Worm (Caenorhabditis elegans) whole organism, L1 larva: ENCODE data around the gene nspb-1.

Source experiments
- C34B4.2 ChIP-seq: sonication (generic microtip); optimal IDR thresholded peaks from 2 replicates; lab custom pipeline; 2017; ENCODE audit warnings: mild to moderate bottlenecking, missing genetic modification characterization, missing compliant biosample characterization
- Y116A8C.19 ChIP-seq: sonication (generic microtip); optimal IDR thresholded peaks from 2 replicates; lab custom pipeline; 2016; ENCODE audit warnings: missing compliant biosample characterization, missing genetic modification characterization, borderline replicate concordance
- aly-2 ChIP-seq: fragments of 150-350 bp; optimal IDR thresholded peaks from 2 replicates; lab custom pipeline; 2014; ENCODE audit warnings: missing biosample characterization, missing genetic modification characterization
- blmp-1 ChIP-seq: fragments of 150-350 bp; optimal IDR thresholded peaks from 2 replicates; lab custom pipeline; 2014; ENCODE audit warnings: missing biosample characterization, missing genetic modification characterization
- ceh-63 ChIP-seq: fragments of 200-800 bp; sonication (Bioruptor generic); optimal IDR thresholded peaks from 2 replicates; lab custom pipeline; 2018; ENCODE audit warnings: mild to moderate bottlenecking, missing genetic modification characterization, missing compliant biosample characterization
- ceh-8 ChIP-seq: fragments of 200-800 bp; sonication (Bioruptor generic); optimal IDR thresholded peaks from 2 replicates; lab custom pipeline; 2018; ENCODE audit warnings: mild to moderate bottlenecking, missing genetic modification characterization, moderate library complexity, missing compliant biosample characterization
- ceh-82 ChIP-seq, 3 experiments: fragments of 150-350 bp in 1 of 3; sonication (generic microtip) in 2 of 3; optimal IDR thresholded peaks; 2 replicates each; lab custom pipeline; 2014 to 2017; ENCODE audit warnings: missing biosample characterization in 3 of 3, missing genetic modification characterization in 3 of 3
- ceh-88 ChIP-seq: fragments of 200-800 bp; sonication (Bioruptor generic); IDR thresholded peaks from 2 replicates; pipeline ENCODE4 v1.3.6; 2022; ENCODE audit warnings: missing genetic modification characterization, missing compliant biosample characterization
- ces-1 ChIP-seq: fragments of 150-350 bp; optimal IDR thresholded peaks from 2 replicates; lab custom pipeline; 2014; ENCODE audit warnings: missing biosample characterization, missing genetic modification reagents, missing genetic modification characterization
- dpl-1 ChIP-seq, 3 experiments: fragments of 150-350 bp in 2 of 3; sonication (generic microtip) in 1 of 3; optimal IDR thresholded peaks; 2 replicates each; lab custom pipeline; 2014 to 2017; ENCODE audit warnings: missing biosample characterization in 3 of 3, missing genetic modification characterization in 3 of 3, missing genetic modification reagents in 3 of 3
- dsc-1 ChIP-seq: sonication (generic microtip); optimal IDR thresholded peaks from 2 replicates; lab custom pipeline; 2016; ENCODE audit warnings: mild to moderate bottlenecking, missing genetic modification characterization, missing compliant biosample characterization
- efl-1 ChIP-seq, 4 experiments: fragments of 150-350 bp; optimal IDR thresholded peaks in 3 of 4; peaks in 1 of 4; 1 replicate in 1 of 4; 2 replicates in 3 of 4; lab custom pipeline; 2014; ENCODE audit warnings: missing biosample characterization in 2 of 4, missing genetic modification characterization in 2 of 4, missing genetic modification reagents in 2 of 4
- egl-13 ChIP-seq: sonication (generic microtip); optimal IDR thresholded peaks from 2 replicates; lab custom pipeline; 2016; ENCODE audit warnings: missing genotype, missing genetic modification reagents, missing genetic modification characterization, missing compliant biosample characterization
- elt-2 ChIP-seq: sonication (generic microtip); optimal IDR thresholded peaks from 2 replicates; lab custom pipeline; 2016; ENCODE audit warnings: missing genetic modification characterization, mild to moderate bottlenecking, inconsistent platforms, missing compliant biosample characterization, missing genetic modification reagents
- elt-3 ChIP-seq, 6 experiments: fragments of 150-350 bp in 1 of 6; sonication (generic microtip); optimal IDR thresholded peaks; 2 replicates each; lab custom pipeline; 2017 to 2018; ENCODE audit warnings: missing biosample characterization in 6 of 6, missing genetic modification characterization in 6 of 6, inconsistent platforms in 1 of 6
- ets-5 ChIP-seq: fragments of 200-800 bp; sonication (Bioruptor generic); IDR thresholded peaks from 2 replicates; pipeline ENCODE4 v1.3.6; 2022; ENCODE audit warnings: missing genetic modification characterization, missing compliant biosample characterization
- fkh-8 ChIP-seq: sonication (generic microtip); optimal IDR thresholded peaks from 2 replicates; lab custom pipeline; 2016; ENCODE audit warnings: mild to moderate bottlenecking, missing genetic modification characterization, missing compliant biosample characterization
- grh-1 ChIP-seq: fragments of 200-800 bp; sonication (Bioruptor generic); IDR thresholded peaks from 2 replicates; pipeline ENCODE4 v1.3.6; 2022; ENCODE audit warnings: missing genetic modification reagents, missing genetic modification characterization, missing compliant biosample characterization
- hlh-4 ChIP-seq: sonication (generic microtip); optimal IDR thresholded peaks from 2 replicates; lab custom pipeline; 2016; ENCODE audit warnings: mild to moderate bottlenecking, missing genetic modification characterization, missing compliant biosample characterization
- hpl-2 ChIP-seq: fragments of 150-350 bp; optimal IDR thresholded peaks from 2 replicates; lab custom pipeline; 2014; ENCODE audit warnings: missing biosample characterization, missing genetic modification reagents, missing genetic modification characterization
- jun-1 ChIP-seq: fragments of 150-350 bp; optimal IDR thresholded peaks from 2 replicates; lab custom pipeline; 2014; ENCODE audit warnings: missing biosample characterization, missing genetic modification reagents, missing genetic modification characterization
- lin-14 ChIP-seq: fragments of 200-800 bp; sonication (Bioruptor generic); optimal IDR thresholded peaks from 2 replicates; lab custom pipeline; 2018; ENCODE audit warnings: mild to moderate bottlenecking, missing genetic modification characterization, moderate library complexity, missing compliant biosample characterization
- lin-15B ChIP-seq: fragments of 150-350 bp; sonication (generic microtip); optimal IDR thresholded peaks from 3 replicates; lab custom pipeline; 2014; ENCODE audit warnings: missing biosample characterization, missing genetic modification characterization
- lin-35 ChIP-seq, 2 experiments: fragments of 150-350 bp; optimal IDR thresholded peaks; 2 replicates each; lab custom pipeline; 2014; ENCODE audit warnings: missing biosample characterization in 2 of 2, missing genetic modification characterization in 2 of 2, missing genetic modification reagents in 2 of 2
- lir-3 ChIP-seq: sonication (generic microtip); optimal IDR thresholded peaks from 2 replicates; lab custom pipeline; 2016; ENCODE audit warnings: mild to moderate bottlenecking, missing genetic modification characterization, moderate library complexity, missing compliant biosample characterization; ENCODE audit not compliant: poor library complexity
- mab-9 ChIP-seq: fragments of 200-800 bp; sonication (Bioruptor generic); IDR thresholded peaks from 2 replicates; pipeline ENCODE4 v1.3.6; 2022; ENCODE audit warnings: missing genetic modification reagents, missing genetic modification characterization, missing compliant biosample characterization
- mdl-1 ChIP-seq, 2 experiments: fragments of 150-350 bp; optimal IDR thresholded peaks; 2 replicates each; lab custom pipeline; 2014 to 2017; ENCODE audit warnings: missing biosample characterization in 2 of 2, missing genetic modification characterization in 2 of 2, inconsistent platforms in 1 of 2
- mep-1 ChIP-seq: fragments of 150-350 bp; optimal IDR thresholded peaks from 2 replicates; lab custom pipeline; 2014; ENCODE audit warnings: missing biosample characterization, missing genetic modification characterization
- nhr-20 ChIP-seq: sonication (generic microtip); optimal IDR thresholded peaks from 2 replicates; lab custom pipeline; 2016; ENCODE audit warnings: mild to moderate bottlenecking, missing genetic modification characterization, missing compliant biosample characterization
- nhr-28 ChIP-seq: fragments of 150-350 bp; optimal IDR thresholded peaks from 2 replicates; lab custom pipeline; 2014; ENCODE audit warnings: missing biosample characterization, missing genetic modification characterization
- nhr-71 ChIP-seq: sonication (generic microtip); optimal IDR thresholded peaks from 2 replicates; lab custom pipeline; 2016; ENCODE audit warnings: mild to moderate bottlenecking, missing genetic modification characterization, moderate library complexity, missing compliant biosample characterization
- nhr-76 ChIP-seq: sonication (generic microtip); optimal IDR thresholded peaks from 2 replicates; lab custom pipeline; 2017; ENCODE audit warnings: missing biosample characterization, missing genetic modification characterization
- nhr-85 ChIP-seq: sonication (generic microtip); peaks from one replicate; lab custom pipeline; 2016; ENCODE audit warnings: missing genetic modification characterization, inconsistent platforms, missing compliant biosample characterization
- nhr-90 ChIP-seq: sonication (generic microtip); optimal IDR thresholded peaks from 2 replicates; lab custom pipeline; 2016; ENCODE audit warnings: mild to moderate bottlenecking, missing genetic modification characterization, missing compliant biosample characterization; ENCODE audit not compliant: poor library complexity
- pax-3 ChIP-seq: fragments of 200-800 bp; sonication (Bioruptor generic); optimal IDR thresholded peaks from 2 replicates; lab custom pipeline; 2018; ENCODE audit warnings: mild to moderate bottlenecking, missing genetic modification characterization, moderate library complexity, missing compliant biosample characterization
- pqm-1 ChIP-seq: sonication (generic microtip); optimal IDR thresholded peaks from 3 replicates; lab custom pipeline; 2017; ENCODE audit warnings: missing biosample characterization, missing genetic modification characterization
- snpc-4 ChIP-seq: fragments of 150-350 bp; optimal IDR thresholded peaks from 2 replicates; lab custom pipeline; 2014; ENCODE audit warnings: missing biosample characterization, missing genetic modification characterization
- snu-23 ChIP-seq: sonication (generic microtip); optimal IDR thresholded peaks from 2 replicates; lab custom pipeline; 2016; ENCODE audit warnings: missing genetic modification characterization, missing compliant biosample characterization
- sptf-1 ChIP-seq: fragments of 150-350 bp; optimal IDR thresholded peaks from 2 replicates; lab custom pipeline; 2014; ENCODE audit warnings: missing biosample characterization, missing genetic modification characterization
- swsn-7 ChIP-seq: sonication (generic microtip); optimal IDR thresholded peaks from 2 replicates; lab custom pipeline; 2016; ENCODE audit warnings: missing genetic modification characterization, missing compliant biosample characterization
- unc-130 ChIP-seq: fragments of 150-350 bp; optimal IDR thresholded peaks from 2 replicates; lab custom pipeline; 2017; ENCODE audit warnings: missing biosample characterization, missing genetic modification characterization, inconsistent platforms
- unc-30 ChIP-seq: sonication (generic microtip); optimal IDR thresholded peaks from 2 replicates; lab custom pipeline; 2017; ENCODE audit warnings: missing biosample characterization, missing genetic modification characterization
- unc-86 ChIP-seq: sonication (generic microtip); optimal IDR thresholded peaks from 2 replicates; lab custom pipeline; 2016; ENCODE audit warnings: missing genetic modification characterization, missing compliant biosample characterization
- unc-98 ChIP-seq: fragments of 200-800 bp; sonication (Bioruptor generic); IDR thresholded peaks from 2 replicates; pipeline ENCODE4 v1.3.6; 2022; ENCODE audit warnings: missing genetic modification characterization, missing compliant biosample characterization
- zip-4 ChIP-seq: fragments of 200-800 bp; sonication (Bioruptor generic); optimal IDR thresholded peaks from 2 replicates; lab custom pipeline; 2018; ENCODE audit warnings: mild to moderate bottlenecking, missing genetic modification characterization, moderate library complexity, missing compliant biosample characterization
- ztf-4 ChIP-seq: fragments of 150-350 bp; optimal IDR thresholded peaks from 2 replicates; lab custom pipeline; 2014; ENCODE audit warnings: missing biosample characterization, missing genetic modification characterization

The nspb-1 gene

DNA sequence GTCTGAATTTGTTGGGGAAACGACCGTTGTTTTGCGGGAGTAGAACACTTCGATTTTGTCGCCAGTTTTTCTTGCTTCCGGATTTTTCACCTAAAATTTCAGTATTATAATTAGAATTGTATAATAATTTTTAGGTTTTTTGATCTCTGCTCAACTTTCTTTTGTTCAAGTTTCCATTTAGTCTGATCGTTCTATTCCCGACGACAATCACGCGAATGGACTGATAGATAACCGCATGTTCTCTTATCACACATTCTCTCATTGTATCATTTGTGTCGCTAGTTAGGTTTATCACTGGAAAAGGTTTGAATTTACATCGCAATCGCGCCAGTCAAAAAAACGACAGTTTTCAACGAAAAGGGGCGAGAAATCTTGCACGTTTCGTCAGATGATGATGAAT is 36.0 kb downstream of the nspb-1 start:
- TF ChIP-seq aly-2 (tag; lab: Kevin White, UChicago), result no peak
- peak in 1 of 3 experiments; percentile 6 for TF ChIP-seq dpl-1 (GFP tag; optimal IDR thresholded peaks at IDR 0.05; lab: Kevin White, UChicago)
- TF ChIP-seq swsn-7 (tag; lab: Kevin White, UChicago), result no peak
- TF ChIP-seq unc-30 (tag; lab: Kevin White, UChicago), result no peak
- no peak for TF ChIP-seq nhr-76 (tag; lab: Kevin White, UChicago)
- peak; percentile 45 for TF ChIP-seq nhr-90
- no peak for TF ChIP-seq C34B4.2 (tag; lab: Kevin White, UChicago)
- no peak for TF ChIP-seq dsc-1 (tag; lab: Kevin White, UChicago)
- no peak for TF ChIP-seq lin-15B (tag; lab: Kevin White, UChicago)
- TF ChIP-seq elt-2 (tag; lab: Kevin White, UChicago), result peak; percentile 70
- no peak for TF ChIP-seq ets-5 (GFP tag; lab: Robert Waterston, UW)
- TF ChIP-seq hlh-4 (tag; lab: Kevin White, UChicago), result no peak
- no peak for TF ChIP-seq mab-9 (GFP tag; lab: Robert Waterston, UW)
- no peak for TF ChIP-seq ceh-8 (GFP tag; lab: Kevin White, UChicago)
- TF ChIP-seq fkh-8 (tag; lab: Kevin White, UChicago), result no peak
- no peak for TF ChIP-seq nhr-85 (tag; lab: Kevin White, UChicago)
- no peak for TF ChIP-seq egl-13 (tag; lab: Kevin White, UChicago)
- no peak for TF ChIP-seq ceh-88 (GFP tag; lab: Robert Waterston, UW)
- no peak for TF ChIP-seq snpc-4 (tag; lab: Kevin White, UChicago)
- TF ChIP-seq hpl-2 (GFP tag; lab: Kevin White, UChicago), result peak; percentile 29
- no peak for TF ChIP-seq mep-1 (tag; lab: Kevin White, UChicago)
- TF ChIP-seq sptf-1, result no peak
- TF ChIP-seq nhr-20, result no peak
- no peak for TF ChIP-seq Y116A8C.19 (tag; lab: Kevin White, UChicago)
- peak; percentile 66 for TF ChIP-seq pqm-1 (tag; lab: Kevin White, UChicago)
- no peak for TF ChIP-seq ztf-4
- no peak for TF ChIP-seq lir-3 (tag; lab: Kevin White, UChicago)
- no peak for TF ChIP-seq ces-1 (GFP tag; lab: Kevin White, UChicago)
- TF ChIP-seq ceh-82 (tag; optimal IDR thresholded peaks at IDR 0.05; lab: Kevin White, UChicago), result no peak
- TF ChIP-seq efl-1 (optimal IDR thresholded peaks at IDR 0.05; lab: Kevin White, UChicago), result peak in 1 of 2 experiments; percentile 14
- TF ChIP-seq efl-1 (GFP tag; optimal IDR thresholded peaks at IDR 0.05 in 1 of 2; lab: Kevin White, UChicago), result peak in 1 of 2 experiments; percentile 63
- no peak for TF ChIP-seq pax-3
- peak in 5 of 6 experiments; percentile 54 to 94 (median 92) for TF ChIP-seq elt-3 (tag; optimal IDR thresholded peaks at IDR 0.05; lab: Kevin White, UChicago)
- TF ChIP-seq nhr-71 (tag; lab: Kevin White, UChicago), result no peak
- TF ChIP-seq mdl-1 (tag; optimal IDR thresholded peaks at IDR 0.05; lab: Kevin White, UChicago), result peak in 1 of 2 experiments; percentile 46
- TF ChIP-seq jun-1 (tag; lab: Kevin White, UChicago), result no peak
- TF ChIP-seq blmp-1, result peak; percentile 87
- TF ChIP-seq grh-1 (GFP tag; lab: Robert Waterston, UW), result no peak
- no peak for TF ChIP-seq ceh-63 (GFP tag; lab: Kevin White, UChicago)
- TF ChIP-seq zip-4, result no peak
- TF ChIP-seq snu-23, result peak; percentile 19
- TF ChIP-seq unc-98 (GFP tag; lab: Robert Waterston, UW), result no peak
- no peak for TF ChIP-seq unc-86
- peak; percentile 28 for TF ChIP-seq unc-130 (tag; lab: Kevin White, UChicago)
- TF ChIP-seq lin-14, result peak; percentile 30
- peak in 1 of 2 experiments; percentile 67 for TF ChIP-seq lin-35 (GFP tag; optimal IDR thresholded peaks at IDR 0.05; lab: Kevin White, UChicago)
- no peak for TF ChIP-seq nhr-28 (tag; lab: Kevin White, UChicago)
